Fruit fly (Drosophila melanogaster) whole organism, embryonic: ENCODE results near the gene Hrd3.

Source experiments
- Adf1 ChIP-seq: fragments of 200-800 bp; sonication (Bioruptor generic); IDR thresholded peaks from 2 replicates; pipeline ENCODE4 v1.3.6; 2022; ENCODE audit warnings: missing biosample characterization, missing genetic modification characterization
- Bgb ChIP-seq: fragments of 200-800 bp; sonication (Bioruptor generic); IDR thresholded peaks from 2 replicates; pipeline ENCODE4 v1.3.6; 2022; ENCODE audit warnings: missing biosample characterization, missing genetic modification characterization; ENCODE audit not compliant: partially characterized antibody
- CG10321 ChIP-seq: fragments of 200-800 bp; sonication (Bioruptor generic); IDR thresholded peaks from 2 replicates; pipeline ENCODE4 v1.3.6; 2022; ENCODE audit warnings: missing biosample characterization, missing genetic modification characterization
- CG1233 ChIP-seq: fragments of 200-800 bp; sonication (Bioruptor generic); optimal IDR thresholded peaks from 4 replicates; lab custom pipeline; 2018; ENCODE audit warnings: missing biosample characterization, mild to moderate bottlenecking, missing genetic modification characterization
- CG15011 ChIP-seq: fragments of 200-800 bp; sonication (Bioruptor generic); optimal IDR thresholded peaks from 3 replicates; lab custom pipeline; 2018; ENCODE audit warnings: missing biosample characterization, mild to moderate bottlenecking, missing genetic modification characterization
- CG15073 ChIP-seq: fragments of 200-800 bp; sonication (Bioruptor generic); optimal IDR thresholded peaks from 2 replicates; lab custom pipeline; 2016; ENCODE audit warnings: missing biosample characterization, missing genetic modification characterization
- CG17359 ChIP-seq: fragments of 200-800 bp; sonication (Bioruptor generic); optimal IDR thresholded peaks from 3 replicates; lab custom pipeline; 2018; ENCODE audit warnings: missing biosample characterization, mild to moderate bottlenecking, missing genetic modification characterization, moderate library complexity
- CG18619 ChIP-seq: fragments of 200-800 bp; sonication (Bioruptor generic); optimal IDR thresholded peaks from 3 replicates; lab custom pipeline; 2017; ENCODE audit warnings: missing biosample characterization, mild to moderate bottlenecking, missing genetic modification characterization
- CG31441 ChIP-seq: fragments of 200-800 bp; sonication (Bioruptor generic); IDR thresholded peaks from 2 replicates; pipeline ENCODE4 v1.3.6; 2022; ENCODE audit warnings: missing biosample characterization, missing genetic modification characterization
- CG34224 ChIP-seq: fragments of 200-800 bp; sonication (Bioruptor generic); IDR thresholded peaks from 3 replicates; pipeline ENCODE4 v1.3.6; 2022; ENCODE audit warnings: missing biosample characterization, missing genetic modification characterization; ENCODE audit not compliant: partially characterized antibody
- CG4360 ChIP-seq: fragments of 200-800 bp; sonication (Bioruptor generic); IDR thresholded peaks from 2 replicates; pipeline ENCODE4 v1.3.6; 2022; ENCODE audit warnings: missing biosample characterization, missing genetic modification characterization
- CG4617 ChIP-seq: fragments of 200-800 bp; sonication (Bioruptor generic); optimal IDR thresholded peaks from 3 replicates; lab custom pipeline; 2016; ENCODE audit warnings: missing biosample characterization, missing genetic modification characterization, borderline replicate concordance
- CG5953 ChIP-seq: fragments of 200-800 bp; sonication (Bioruptor generic); IDR thresholded peaks from 2 replicates; pipeline ENCODE4 v1.3.6; 2022; ENCODE audit warnings: missing biosample characterization, missing genetic modification characterization
- CG6791 ChIP-seq: fragments of 200-800 bp; sonication (Bioruptor generic); IDR thresholded peaks from 3 replicates; pipeline ENCODE4 v1.3.6; 2022; ENCODE audit warnings: missing biosample characterization, missing genetic modification characterization; ENCODE audit not compliant: partially characterized antibody
- Dfd ChIP-seq, 2 experiments: fragments of >200 bp; optimal IDR thresholded peaks; 2 replicates each; lab custom pipeline; 2017; ENCODE audit warnings: missing biosample characterization in 2 of 2, missing genetic modification characterization in 2 of 2
- Dref ChIP-seq: fragments of 200-800 bp; sonication (Bioruptor generic); IDR thresholded peaks from 2 replicates; pipeline ENCODE4 v1.3.6; 2022; ENCODE audit warnings: missing biosample characterization, missing genetic modification characterization
- E2f2 ChIP-seq: fragments of 200-800 bp; sonication (Bioruptor generic); IDR thresholded peaks from 2 replicates; pipeline ENCODE4 v1.3.6; 2022; ENCODE audit warnings: missing biosample characterization, missing genetic modification characterization
- HLH54F ChIP-seq: fragments of 200-800 bp; sonication (Bioruptor generic); optimal IDR thresholded peaks from 3 replicates; lab custom pipeline; 2016; ENCODE audit warnings: missing biosample characterization, missing genetic modification characterization
- HLHmδ ChIP-seq: fragments of 200-800 bp; sonication (Bioruptor generic); optimal IDR thresholded peaks from 2 replicates; lab custom pipeline; 2018; ENCODE audit warnings: missing biosample characterization, mild to moderate bottlenecking, missing genetic modification characterization, moderate library complexity
- Hand ChIP-seq: fragments of 200-800 bp; sonication (Bioruptor generic); optimal IDR thresholded peaks from 2 replicates; lab custom pipeline; 2017; ENCODE audit warnings: mild to moderate bottlenecking, missing biosample characterization, missing genetic modification reagents, missing genetic modification characterization
- Mes4 ChIP-seq: fragments of 200-800 bp; sonication (Bioruptor generic); optimal IDR thresholded peaks from 2 replicates; lab custom pipeline; 2016; ENCODE audit warnings: missing biosample characterization, missing genetic modification characterization
- Neu2 ChIP-seq: fragments of 200-800 bp; sonication (Bioruptor generic); optimal IDR thresholded peaks from 3 replicates; lab custom pipeline; 2016; ENCODE audit warnings: missing biosample characterization, missing genetic modification characterization, borderline replicate concordance
- Nf-YA ChIP-seq: fragments of 200-800 bp; sonication (Bioruptor generic); IDR thresholded peaks from 2 replicates; pipeline ENCODE4 v1.3.6; 2022; ENCODE audit warnings: missing biosample characterization, missing genetic modification characterization
- NfI ChIP-seq: fragments of 200-800 bp; sonication (Bioruptor generic); optimal IDR thresholded peaks from 3 replicates; lab custom pipeline; 2018; ENCODE audit warnings: missing biosample characterization, mild to moderate bottlenecking, missing genetic modification characterization, moderate library complexity
- PHDP ChIP-seq: fragments of 200-800 bp; sonication (Bioruptor generic); optimal IDR thresholded peaks from 3 replicates; lab custom pipeline; 2018; ENCODE audit warnings: missing biosample characterization, mild to moderate bottlenecking, missing genetic modification characterization, moderate library complexity
- Rx ChIP-seq: fragments of 200-800 bp; sonication (Bioruptor generic); IDR thresholded peaks from 2 replicates; pipeline ENCODE4 v1.3.6; 2022; ENCODE audit warnings: missing biosample characterization, missing genetic modification characterization
- Scr ChIP-seq: fragments of 200-800 bp; sonication (Bioruptor generic); IDR thresholded peaks from 2 replicates; pipeline ENCODE4 v1.3.6; 2022; ENCODE audit warnings: missing biosample characterization, missing genetic modification characterization; ENCODE audit not compliant: partially characterized antibody
- Sry-δ ChIP-seq: fragments of 200-800 bp; sonication (Bioruptor generic); optimal IDR thresholded peaks from 2 replicates; lab custom pipeline; 2016; ENCODE audit warnings: missing biosample characterization, missing genetic modification characterization
- TFAM ChIP-seq: fragments of 200-800 bp; sonication (Bioruptor generic); optimal IDR thresholded peaks from 2 replicates; lab custom pipeline; 2017; ENCODE audit warnings: missing biosample characterization, missing genetic modification characterization, inconsistent platforms
- Tbp ChIP-seq: fragments of >200 bp; optimal IDR thresholded peaks from 2 replicates; lab custom pipeline; 2018; ENCODE audit warnings: missing biosample characterization, missing genetic modification characterization
- Trl ChIP-seq, 3 experiments: fragments of >200 bp in 2 of 3; fragments of 200-800 bp in 1 of 3; sonication (Bioruptor generic) in 1 of 3; optimal IDR thresholded peaks; 2 replicates in 1 of 3; 3 replicates in 2 of 3; lab custom pipeline; 2016 to 2017; ENCODE audit warnings: missing biosample characterization in 1 of 3, missing genetic modification characterization in 1 of 3
- al ChIP-seq: fragments of 200-800 bp; sonication (Bioruptor generic); IDR thresholded peaks from 2 replicates; pipeline ENCODE4 v1.3.6; 2022; ENCODE audit warnings: missing biosample characterization, missing genetic modification characterization
- cg ChIP-seq: fragments of 200-800 bp; sonication (Bioruptor generic); optimal IDR thresholded peaks from 3 replicates; lab custom pipeline; 2019; ENCODE audit warnings: missing biosample characterization, mild to moderate bottlenecking, missing genetic modification characterization, moderate library complexity
- dm ChIP-seq: fragments of 200-800 bp; sonication (Bioruptor generic); optimal IDR thresholded peaks from 3 replicates; lab custom pipeline; 2016; ENCODE audit warnings: missing biosample characterization, missing genetic modification characterization
- eyg ChIP-seq: fragments of 200-800 bp; sonication (Bioruptor generic); optimal IDR thresholded peaks from 3 replicates; lab custom pipeline; 2016; ENCODE audit warnings: missing biosample characterization, missing genetic modification characterization
- gro ChIP-seq: fragments of 200-800 bp; sonication (Bioruptor generic); optimal IDR thresholded peaks from 2 replicates; lab custom pipeline; 2016; ENCODE audit warnings: missing biosample characterization, missing genetic modification characterization
- ham ChIP-seq: fragments of 200-800 bp; sonication (Bioruptor generic); IDR thresholded peaks from 2 replicates; pipeline ENCODE4 v1.3.6; 2022; ENCODE audit warnings: missing biosample characterization, missing genetic modification characterization
- ind ChIP-seq: fragments of 200-800 bp; sonication (Bioruptor generic); optimal IDR thresholded peaks from 3 replicates; lab custom pipeline; 2016; ENCODE audit warnings: missing biosample characterization, missing genetic modification characterization
- jigr1 ChIP-seq: fragments of 200-800 bp; sonication (Bioruptor generic); IDR thresholded peaks from 3 replicates; pipeline ENCODE4 v1.3.6; 2022; ENCODE audit warnings: missing biosample characterization, missing genetic modification characterization
- lmd ChIP-seq: fragments of 200-800 bp; sonication (Bioruptor generic); IDR thresholded peaks from 2 replicates; pipeline ENCODE4 v1.3.6; 2022; ENCODE audit warnings: missing biosample characterization, missing genetic modification characterization
- org-1 ChIP-seq: fragments of 200-800 bp; sonication (Bioruptor generic); optimal IDR thresholded peaks from 2 replicates; lab custom pipeline; 2017; ENCODE audit warnings: missing biosample characterization, missing genetic modification characterization
- pfk ChIP-seq: fragments of 200-800 bp; sonication (Bioruptor generic); optimal IDR thresholded peaks from 2 replicates; lab custom pipeline; 2018; ENCODE audit warnings: missing biosample characterization, mild to moderate bottlenecking, missing genetic modification characterization, moderate library complexity
- ranshi ChIP-seq: fragments of 200-800 bp; sonication (Bioruptor generic); IDR thresholded peaks from 2 replicates; pipeline ENCODE4 v1.3.6; 2022; ENCODE audit warnings: missing biosample characterization, missing genetic modification characterization
- sens ChIP-seq: fragments of 200-800 bp; sonication (Bioruptor generic); peaks from one replicate; lab custom pipeline; 2016; ENCODE audit warnings: missing biosample characterization, missing genetic modification characterization
- sna ChIP-seq: fragments of 200-800 bp; sonication (Bioruptor generic); IDR thresholded peaks from 2 replicates; pipeline ENCODE4 v1.3.6; 2022; ENCODE audit warnings: missing biosample characterization, missing genetic modification characterization; ENCODE audit not compliant: partially characterized antibody
- so ChIP-seq: fragments of 200-800 bp; sonication (Bioruptor generic); IDR thresholded peaks from 3 replicates; pipeline ENCODE4 v1.3.6; 2022; ENCODE audit warnings: missing biosample characterization, missing genetic modification characterization
- sqz ChIP-seq: fragments of 200-800 bp; sonication (Bioruptor generic); optimal IDR thresholded peaks from 3 replicates; lab custom pipeline; 2018; ENCODE audit warnings: missing biosample characterization, mild to moderate bottlenecking, missing genetic modification characterization
- tll ChIP-seq, 2 experiments: fragments of 200-800 bp in 1 of 2; fragments of >200 bp in 1 of 2; sonication (Bioruptor generic) in 1 of 2; optimal IDR thresholded peaks; 2 replicates each; lab custom pipeline; 2017 to 2019; ENCODE audit warnings: missing biosample characterization in 2 of 2, missing genetic modification characterization in 2 of 2, mild to moderate bottlenecking in 1 of 2, moderate library complexity in 1 of 2
- twi ChIP-seq: fragments of 200-800 bp; optimal IDR thresholded peaks from 2 replicates; lab custom pipeline; 2019; ENCODE audit warnings: missing biosample characterization, mild to moderate bottlenecking, missing genetic modification characterization, moderate library complexity
- unpg ChIP-seq: fragments of 200-800 bp; sonication (Bioruptor generic); optimal IDR thresholded peaks from 3 replicates; lab custom pipeline; 2018; ENCODE audit warnings: missing biosample characterization, mild to moderate bottlenecking, missing genetic modification characterization, moderate library complexity

Gene Hrd3

dm6 chr3R:23726740-23727139 lies 31.6 kb downstream of the Hrd3 start (continued):
- TF ChIP-seq E2f2 (peak; percentile 56; the same call in 1 of the 2 replicates), HLH54F (GFP tag; lab: Kevin White, UChicago) (peak; percentile 73), Rx (peak; percentile 57), gro (GFP tag; lab: Kevin White, UChicago) (peak; percentile 66), CG17359 (tag; lab: Kevin White, UChicago) (peak; percentile 85), CG31441 (GFP tag; lab: Robert Waterston, UW) (peak; percentile 77), sqz (GFP tag; lab: Kevin White, UChicago) (peak; percentile 33), CG4360 (peak; percentile 14; the same call in 1 of the 2 replicates), dm (peak; percentile 48), unpg (GFP tag; lab: Kevin White, UChicago) (peak; percentile 82), Mes4 (GFP tag; lab: Kevin White, UChicago) (peak; percentile 16), sens (GFP tag; lab: Kevin White, UChicago) (peak; percentile 87), CG10321 (GFP tag; lab: Robert Waterston, UW) (peak; percentile 53), CG18619 (GFP tag; lab: Kevin White, UChicago) (peak; percentile 76), so (GFP tag; lab: Robert Waterston, UW) (peak; percentile 66; the same call in 1 of the 3 replicates), jigr1 (GFP tag; lab: Robert Waterston, UW) (peak; percentile 60; the same call in 1 of the 3 replicates), Neu2 (no peak), NfI (GFP tag; lab: Kevin White, UChicago) (peak; percentile 65), CG15011 (GFP tag; lab: Kevin White, UChicago) (peak; percentile 82), tll (GFP tag; optimal IDR thresholded peaks at IDR 0.05; lab: Kevin White, UChicago) (no peak), Tbp (GFP tag; lab: Kevin White, UChicago) (no peak), eyg (peak; percentile 54), CG5953 (GFP tag; lab: Robert Waterston, UW) (no peak; the same call in 1 of the 2 replicates), Nf-YA (GFP tag; lab: Robert Waterston, UW) (peak; percentile 55), twi (tag; lab: Kevin White, UChicago) (no peak), Dfd (GFP tag; optimal IDR thresholded peaks at IDR 0.05; lab: Kevin White, UChicago) (no peak), ind (GFP tag; lab: Kevin White, UChicago) (peak; percentile 82), CG6791 (GFP tag; lab: Robert Waterston, UW) (no peak), CG15073 (GFP tag; lab: Kevin White, UChicago) (no peak), ham (peak; percentile 75; the same call in 1 of the 2 replicates), HLHmδ (GFP tag; lab: Kevin White, UChicago) (no peak), Scr (no peak), ranshi (peak; percentile 73), PHDP (tag; lab: Kevin White, UChicago) (peak; percentile 90), Adf1 (peak; percentile 68), lmd (GFP tag; lab: Robert Waterston, UW) (peak; percentile 79), CG1233 (GFP tag; lab: Kevin White, UChicago) (peak; percentile 70), TFAM (no peak), Dref (GFP tag; lab: Robert Waterston, UW) (no peak), sna (no peak), Sry-δ (peak; percentile 14), al (GFP tag; lab: Robert Waterston, UW) (peak; percentile 87), org-1 (peak; percentile 73), Bgb (GFP tag; lab: Robert Waterston, UW) (no peak), pfk (no peak), Trl (optimal IDR thresholded peaks at IDR 0.05; lab: Kevin White, UChicago) (no peak), Trl (GFP tag; optimal IDR thresholded peaks at IDR 0.05; lab: Kevin White, UChicago) (peak; percentile 64), CG4617 (peak; percentile 16), Hand (GFP tag; lab: Kevin White, UChicago) (peak; percentile 86), cg (GFP tag; lab: Kevin White, UChicago) (no peak), CG34224 (no peak)
